Worm (Caenorhabditis elegans): Measurements from ENCODE around the gene C18F10.7.

The C18F10.7 gene

DNA sequence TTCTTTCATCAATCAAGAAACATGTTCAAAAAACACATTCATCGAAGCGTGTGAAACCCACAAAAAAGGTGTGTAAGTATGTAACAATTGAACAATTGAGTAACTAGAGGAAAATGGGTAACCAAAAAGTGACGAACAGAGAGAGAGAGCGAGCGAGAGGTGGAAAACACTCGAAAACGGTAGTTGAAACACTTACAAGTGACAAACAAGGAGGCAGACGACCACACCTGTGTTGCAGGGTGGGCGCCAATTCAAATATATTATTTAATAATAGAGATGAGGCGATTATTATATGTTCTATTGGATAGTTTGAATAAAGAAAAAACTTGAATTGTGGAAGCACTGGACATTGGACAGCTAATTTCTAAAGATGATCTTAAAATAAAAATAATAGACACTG lies 11.2 kb upstream of the C18F10.7 start:
- TF ChIP-seq nhr-80 (tag; optimal IDR thresholded peaks at IDR 0.05) (no peak), hmg-1.2 (GFP tag; IDR thresholded peaks at IDR 0.05) (no peak), ceh-27 (GFP tag; optimal IDR thresholded peaks at IDR 0.05) (peak; percentile 27), let-526 (GFP tag; IDR thresholded peaks at IDR 0.05) (no peak), somi-1 (GFP tag; optimal IDR thresholded peaks at IDR 0.05) (no peak), madf-6 (GFP tag; IDR thresholded peaks at IDR 0.05) (no peak)

DNA sequence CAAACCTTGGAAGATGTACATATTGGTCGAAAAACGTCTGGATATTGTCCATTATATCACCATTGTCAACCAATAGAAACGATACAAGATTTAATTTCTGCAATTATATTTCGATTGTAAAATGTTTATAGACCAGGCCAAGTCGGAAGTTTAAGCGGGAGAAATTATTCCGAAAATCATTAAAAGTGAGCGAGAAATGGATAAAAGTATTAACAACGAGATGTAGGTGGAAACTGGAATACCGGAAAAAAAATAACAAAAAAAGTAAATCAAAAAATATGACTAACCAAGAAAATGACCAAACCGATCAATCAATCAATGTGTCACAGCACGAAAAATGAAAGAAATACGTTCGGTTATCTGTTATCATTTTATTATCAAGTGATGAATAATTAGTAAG lies 9.0 kb upstream of the C18F10.7 start, which contains the start of gene F47D12.6:
TSS of gene F47D12.6 (minus strand) at position 101 of the 400 bp plus-strand sequence.
- peak; percentile 0 for TF ChIP-seq nhr-80 (tag; optimal IDR thresholded peaks at IDR 0.05)
- no peak for TF ChIP-seq Y95B8A.8 (GFP tag; IDR thresholded peaks at IDR 0.05)

DNA sequence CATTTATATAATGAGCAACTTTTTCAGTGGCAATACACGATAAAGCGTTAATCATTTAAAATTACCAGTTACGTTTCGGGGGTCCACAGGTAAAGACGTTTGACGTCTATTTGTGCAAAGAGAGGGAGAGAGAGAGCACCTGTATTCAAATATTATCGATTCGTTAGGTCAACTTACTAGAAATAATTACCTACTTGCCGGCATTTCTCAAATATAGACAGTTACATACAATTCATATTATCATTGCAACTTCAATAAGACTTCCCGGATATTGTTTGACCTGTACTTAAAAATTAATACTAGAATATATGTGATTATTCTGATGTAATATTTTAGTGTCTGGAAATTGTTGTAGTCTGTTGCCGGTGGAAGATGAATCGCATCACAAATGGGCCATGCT lies 7.7 kb upstream of the C18F10.7 start, which contains the start of gene gadr-3:
TSS of gene gadr-3 (minus strand) at position 101 of the 400 bp plus-strand sequence.
- TF ChIP-seq lir-1 (GFP tag; conservative IDR thresholded peaks at IDR 0.05) (no peak), T07F8.4 (tag; optimal IDR thresholded peaks at IDR 0.05) (no peak), egl-18 (GFP tag; IDR thresholded peaks at IDR 0.05) (no peak), lsy-27 (tag; optimal IDR thresholded peaks at IDR 0.05; ENCODE audit: borderline replicate concordance, insufficient read depth) (no peak), ceh-58 (GFP tag; IDR thresholded peaks at IDR 0.05) (no peak), snpc-1.3 (tag; optimal IDR thresholded peaks at IDR 0.05; ENCODE audit: insufficient read depth) (no peak)

DNA sequence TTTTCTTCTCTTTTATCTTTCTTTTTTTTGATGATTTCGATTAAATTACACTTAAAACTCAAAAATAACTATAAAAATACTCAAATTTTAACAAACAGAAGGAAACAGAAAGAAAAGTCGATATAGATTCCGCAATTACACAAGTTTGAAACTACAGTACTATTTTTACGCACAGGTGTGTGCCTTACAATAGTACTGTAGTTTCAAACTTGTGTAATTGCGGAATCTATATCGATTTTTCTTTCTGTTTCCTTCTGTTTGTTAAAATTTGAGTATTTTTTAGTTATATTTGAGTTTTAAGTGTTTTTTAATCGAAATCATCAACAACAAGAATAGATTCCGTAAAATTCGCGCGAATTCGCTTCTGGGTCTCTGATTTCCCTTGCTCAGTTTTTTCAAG lies 4.9 kb upstream of the C18F10.7 start:
- TF ChIP-seq efl-1 (GFP tag; optimal IDR thresholded peaks at IDR 0.05) (peak; percentile 6), madf-8 (GFP tag; conservative IDR thresholded peaks at IDR 0.05) (peak; percentile 74), ztf-25 (GFP tag; IDR thresholded peaks at IDR 0.05) (no peak), xnd-1 (tag; optimal IDR thresholded peaks at IDR 0.05) (peak; percentile 91), lsl-1 (GFP tag; optimal IDR thresholded peaks at IDR 0.05) (peak; percentile 89), unc-130 (GFP tag; optimal IDR thresholded peaks at IDR 0.05) (no peak), ekl-4 (GFP tag; IDR thresholded peaks at IDR 0.05) (0 out of 2 replicates have a peak, but pooled peaks have one; percentile 23), F33H1.4 (GFP tag; IDR thresholded peaks at IDR 0.05) (peak; percentile 43; the same call in 1 of the 2 replicates), hmg-1.2 (GFP tag; IDR thresholded peaks at IDR 0.05) (0 out of 2 replicates have a peak, but pooled peaks have one; percentile 14), madf-6 (GFP tag; IDR thresholded peaks at IDR 0.05) (peak; percentile 93)

DNA sequence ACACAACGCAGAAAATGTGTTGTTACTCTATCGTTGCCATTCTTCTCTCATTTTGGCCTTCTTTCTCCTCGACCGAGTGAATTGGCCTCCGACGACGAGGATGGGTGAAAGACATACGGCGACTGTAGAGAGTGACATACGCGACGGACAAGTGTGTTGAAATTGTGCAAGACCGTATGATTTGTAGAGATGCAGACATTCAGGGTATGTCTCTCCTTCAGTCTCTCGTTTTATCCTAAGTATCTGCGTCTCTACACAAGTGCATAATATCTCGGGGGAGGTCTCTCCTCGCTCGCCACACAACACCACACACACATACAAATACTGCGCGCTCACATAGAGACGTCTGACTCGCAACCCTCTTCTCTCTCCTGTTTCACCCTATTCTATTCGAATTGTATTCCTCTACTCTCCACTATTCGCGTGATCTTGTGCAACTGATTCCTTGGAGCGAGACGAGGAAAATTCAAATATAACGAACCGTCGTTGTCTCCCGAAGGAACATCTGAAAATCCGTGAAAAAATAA lies 2.0 kb upstream of the C18F10.7 start, which contains the start of gene hmg-1.2:
TSS of gene hmg-1.2 (plus strand) at position 311 of the 527 bp plus-strand sequence.
- no peak for TF ChIP-seq sdz-38 (tag; optimal IDR thresholded peaks at IDR 0.05)
- no peak for TF ChIP-seq madf-3 (GFP tag; IDR thresholded peaks at IDR 0.05)
- TF ChIP-seq ekl-4 (GFP tag; IDR thresholded peaks at IDR 0.05) = no peak; the same call in 1 of the 2 replicates
- no peak for TF ChIP-seq ceh-40 (GFP tag; IDR thresholded peaks at IDR 0.05)
- peak; percentile 65 for TF ChIP-seq madf-10 (tag; optimal IDR thresholded peaks at IDR 0.05)
- peak; percentile 47; the same call in 1 of the 2 replicates for TF ChIP-seq lin-26 (GFP tag; IDR thresholded peaks at IDR 0.05)
- no peak for TF ChIP-seq Y53F4B.3 (GFP tag; IDR thresholded peaks at IDR 0.05)
- TF ChIP-seq unc-62 (GFP tag; optimal IDR thresholded peaks at IDR 0.05) = peak; percentile 83
- TF ChIP-seq nfyb-1 (GFP tag; IDR thresholded peaks at IDR 0.05) = peak; percentile 86
- TF ChIP-seq F22D6.2 (tag; optimal IDR thresholded peaks at IDR 0.05) = no peak
- no peak for TF ChIP-seq zim-3 (tag; optimal IDR thresholded peaks at IDR 0.05)
- no peak for TF ChIP-seq lsl-1 (GFP tag; optimal IDR thresholded peaks at IDR 0.05)
- TF ChIP-seq sptf-2 (GFP tag; optimal IDR thresholded peaks at IDR 0.05) = no peak
- TF ChIP-seq nhr-179 (tag; optimal IDR thresholded peaks at IDR 0.05) = no peak
- TF ChIP-seq ztf-6 (GFP tag; IDR thresholded peaks at IDR 0.05) = no peak
- TF ChIP-seq snpc-1.1 (tag; optimal IDR thresholded peaks at IDR 0.05; ENCODE audit: insufficient read depth) = no peak
- TF ChIP-seq ztf-18 (tag; optimal IDR thresholded peaks at IDR 0.05) = peak; percentile 18
- no peak for TF ChIP-seq ztf-25 (GFP tag; IDR thresholded peaks at IDR 0.05)
- TF ChIP-seq hmg-20 (GFP tag; IDR thresholded peaks at IDR 0.05) = no peak
- TF ChIP-seq hlh-12 (tag; optimal IDR thresholded peaks at IDR 0.05) = no peak
- peak; percentile 67 for TF ChIP-seq atf-7 (tag; optimal IDR thresholded peaks at IDR 0.05)
- no peak for TF ChIP-seq F57A8.1 (GFP tag; optimal IDR thresholded peaks at IDR 0.05)
- TF ChIP-seq him-1 (tag; optimal IDR thresholded peaks at IDR 0.05) = no peak

Measured in whole organism, young adult.